Worm (Caenorhabditis elegans): ENCODE measurements around the gene F34D10.9.

DNA sequence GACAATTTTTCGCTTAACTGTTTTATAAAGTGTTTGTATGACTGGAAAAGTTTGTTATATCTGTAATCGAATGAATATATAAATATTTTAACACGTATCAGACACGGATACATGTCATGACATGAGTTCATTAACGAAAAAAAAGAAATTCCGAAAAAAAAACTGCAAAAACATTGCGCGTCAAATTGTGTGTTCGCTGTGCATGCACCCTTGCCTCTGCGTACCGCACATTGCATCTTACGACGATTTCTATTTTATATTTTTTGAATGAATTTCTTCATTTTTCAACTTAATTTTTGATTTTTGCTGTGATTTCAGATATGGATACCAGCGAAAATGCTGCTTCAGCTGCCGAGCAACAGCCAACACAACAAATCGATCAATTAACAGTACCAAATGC lies 24.5 kb downstream of the F34D10.9 start, which contains the start of gene wdr-5.1:
- TF ChIP-seq aly-1 (tag; optimal IDR thresholded peaks at IDR 0.05) (no peak), tbx-11 (GFP tag; IDR thresholded peaks at IDR 0.05) (no peak), F13C5.2 (tag; optimal IDR thresholded peaks at IDR 0.05) (no peak), tra-4 (tag; optimal IDR thresholded peaks at IDR 0.05) (no peak), hmg-4 (GFP tag; optimal IDR thresholded peaks at IDR 0.05) (no peak), ceh-13 (GFP tag; optimal IDR thresholded peaks at IDR 0.05) (no peak), ets-7 (tag; optimal IDR thresholded peaks at IDR 0.05) (no peak), ama-1 (optimal IDR thresholded peaks at IDR 0.05) (no peak), flt-1 (GFP tag; IDR thresholded peaks at IDR 0.05) (no peak), hmbx-1 (tag; optimal IDR thresholded peaks at IDR 0.05) (no peak), B0310.2 (tag; optimal IDR thresholded peaks at IDR 0.05) (no peak), pes-1 (GFP tag; IDR thresholded peaks at IDR 0.05) (no peak)
